Worm (Caenorhabditis elegans): Measurements from ENCODE around the gene pap-1.

ce11 chrV:10491443-10491842 lies 49.7 kb downstream of the pap-1 start, which contains the start of gene aqp-5:
- TF ChIP-seq ref-1 (GFP tag; conservative IDR thresholded peaks at IDR 0.05) (no peak), cog-1 (tag; optimal IDR thresholded peaks at IDR 0.05) (no peak), ztf-29 (GFP tag; IDR thresholded peaks at IDR 0.05) (no peak), ztf-23 (GFP tag; IDR thresholded peaks at IDR 0.05) (no peak), tab-1 (GFP tag; IDR thresholded peaks at IDR 0.05) (no peak)

Measured in whole organism, midembryonic.